Fruit fly (Drosophila melanogaster): ENCODE results near the gene PCID2.

dm6 chr3L:11634551-11634950, 8.3 kb downstream of the PCID2 start:
- TF ChIP-seq rn (GFP tag; IDR thresholded peaks at IDR 0.05): no peak
- peak; percentile 73 for TF ChIP-seq CG34367 (tag; optimal IDR thresholded peaks at IDR 0.05)
- TF ChIP-seq Pif1B (GFP tag; optimal IDR thresholded peaks at IDR 0.05): peak; percentile 56
- peak; percentile 80 for TF ChIP-seq CG14655 (GFP tag; optimal IDR thresholded peaks at IDR 0.05)
- no peak for TF ChIP-seq EcR (GFP tag; optimal IDR thresholded peaks at IDR 0.05)
- TF ChIP-seq CG13204 (GFP tag; optimal IDR thresholded peaks at IDR 0.05): peak; percentile 71
- no peak for TF ChIP-seq D1 (tag; optimal IDR thresholded peaks at IDR 0.05)
- peak; percentile 50 for TF ChIP-seq CG8159 (tag; optimal IDR thresholded peaks at IDR 0.05)
